Worm (Caenorhabditis elegans): ENCODE measurements around the gene clec-59.
"Not testable (repeated sequence)": the region's sequence is repeated elsewhere in the genome, so short reads cannot be mapped to it uniquely, and the experiment has no call there.

DNA sequence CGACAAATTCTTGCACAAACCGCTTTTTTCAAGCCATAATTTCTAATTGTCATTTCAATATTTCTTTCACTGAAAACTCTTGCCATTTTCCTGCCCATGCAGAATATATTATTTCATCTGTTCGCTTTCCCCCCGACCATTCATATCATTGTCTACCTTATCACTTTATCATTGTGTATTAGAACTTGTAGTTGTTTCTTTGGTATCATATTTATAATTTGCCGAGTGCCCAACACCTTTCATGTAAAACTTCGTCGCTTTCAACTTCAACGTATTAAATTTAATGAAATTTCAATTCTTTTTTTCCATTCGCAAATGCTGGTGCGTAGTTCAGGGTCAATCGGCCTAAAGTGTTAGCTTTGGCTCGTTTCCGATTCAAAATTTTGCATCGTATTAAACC lies 36.4 kb downstream of the clec-59 start, which contains the start of gene ZK673.1:
- not testable (repeated sequence) for TF ChIP-seq ztf-11 (tag; optimal IDR thresholded peaks at IDR 0.05); rnt-1 (tag; optimal IDR thresholded peaks at IDR 0.05); nhr-77 (tag; optimal IDR thresholded peaks at IDR 0.05); fkh-10 (GFP tag; optimal IDR thresholded peaks at IDR 0.05); ceh-90 (tag; optimal IDR thresholded peaks at IDR 0.05); ceh-82 (tag; optimal IDR thresholded peaks at IDR 0.05); hlh-17 (GFP tag; optimal IDR thresholded peaks at IDR 0.05; ENCODE audit: borderline replicate concordance); elt-2 (tag; optimal IDR thresholded peaks at IDR 0.05); lir-3 (tag; optimal IDR thresholded peaks at IDR 0.05; ENCODE audit: poor library complexity); unc-130 (tag; optimal IDR thresholded peaks at IDR 0.05); fos-1 (tag; optimal IDR thresholded peaks at IDR 0.05); mab-9 (GFP tag; IDR thresholded peaks at IDR 0.05)
